Fruit fly (Drosophila melanogaster): ENCODE data around the gene CG9701.

CG9701 gene

dm6 chr3L:16712371-16712770 lies 21.0 kb upstream of the CG9701 start:
- TF ChIP-seq dsf (GFP tag; optimal IDR thresholded peaks at IDR 0.05; ENCODE audit: borderline replicate concordance) (no peak), Rel (GFP tag; optimal IDR thresholded peaks at IDR 0.05) (no peak), Rel (tag; optimal IDR thresholded peaks at IDR 0.05) (no peak), CG9705 (GFP tag; optimal IDR thresholded peaks at IDR 0.05) (no peak), Hr78 (GFP tag; optimal IDR thresholded peaks at IDR 0.05) (no peak), woc (GFP tag; optimal IDR thresholded peaks at IDR 0.05) (no peak), Hr83 (GFP tag; optimal IDR thresholded peaks at IDR 0.05; ENCODE audit: poor library complexity, severe bottlenecking) (no peak), dl (GFP tag; optimal IDR thresholded peaks at IDR 0.05; ENCODE audit: insufficient read depth in 1 of 2, partially characterized antibody in 2 of 2) (no peak), usp (GFP tag; optimal IDR thresholded peaks at IDR 0.05) (no peak), Myc (optimal IDR thresholded peaks at IDR 0.05) (no peak), CG32264 (GFP tag; optimal IDR thresholded peaks at IDR 0.05) (no peak), Dfd (GFP tag; optimal IDR thresholded peaks at IDR 0.05) (no peak), sv (GFP tag; optimal IDR thresholded peaks at IDR 0.05) (no peak), Sp1 (GFP tag; optimal IDR thresholded peaks at IDR 0.05) (no peak), Vsx2 (GFP tag; optimal IDR thresholded peaks at IDR 0.05; ENCODE audit: partially characterized antibody) (no peak), Jra (GFP tag; optimal IDR thresholded peaks at IDR 0.05) (no peak)

DNA sequence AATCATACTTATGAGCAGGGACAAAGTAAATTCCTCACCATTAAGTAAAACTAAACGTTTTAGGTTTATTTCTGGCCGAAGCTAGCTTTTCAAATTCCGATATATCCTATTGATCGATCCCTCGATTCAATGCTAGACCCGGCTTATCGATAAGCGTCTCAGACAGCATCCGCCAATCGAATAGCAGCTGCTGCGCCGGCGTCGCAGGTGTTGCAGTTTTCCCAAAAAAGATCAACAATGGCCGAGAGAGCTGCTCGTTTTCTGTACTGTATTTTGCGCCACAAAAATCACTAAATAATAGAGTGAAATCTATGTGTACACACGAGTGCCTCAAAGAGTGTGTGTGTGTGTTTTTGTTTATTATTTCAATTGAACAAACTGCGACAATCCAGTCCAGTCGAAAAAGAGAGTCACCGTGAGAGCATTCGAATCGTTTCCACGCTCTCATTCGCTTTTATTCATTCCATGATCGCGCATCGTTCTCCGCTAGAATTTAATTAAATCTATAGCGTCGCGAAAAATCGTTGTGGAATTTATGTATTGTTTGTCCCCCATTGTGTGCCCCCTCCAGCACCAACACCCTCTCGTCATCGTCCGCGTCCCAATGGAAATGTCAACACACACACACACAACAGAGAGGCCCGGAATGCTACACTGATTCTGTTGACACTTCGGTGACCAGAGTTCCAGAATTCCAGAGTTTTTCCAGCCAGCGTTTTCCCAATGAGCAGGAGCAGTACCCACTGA lies 19.7 kb upstream of the CG9701 start:
- TF ChIP-seq usp (GFP tag; optimal IDR thresholded peaks at IDR 0.05), result no peak
- TF ChIP-seq sage (GFP tag; optimal IDR thresholded peaks at IDR 0.05), result no peak
- no peak for TF ChIP-seq Hnf4 (GFP tag; optimal IDR thresholded peaks at IDR 0.05)
- TF ChIP-seq fru (GFP tag; optimal IDR thresholded peaks at IDR 0.05), result no peak
- TF ChIP-seq Jra (GFP tag; optimal IDR thresholded peaks at IDR 0.05), result no peak
- no peak for TF ChIP-seq Hr83 (GFP tag; optimal IDR thresholded peaks at IDR 0.05; ENCODE audit: poor library complexity, severe bottlenecking)
- no peak for TF ChIP-seq CrebA (GFP tag; optimal IDR thresholded peaks at IDR 0.05; ENCODE audit: borderline replicate concordance)
- TF ChIP-seq Mio (GFP tag; optimal IDR thresholded peaks at IDR 0.05), result no peak
- TF ChIP-seq jim (GFP tag; optimal IDR thresholded peaks at IDR 0.05), result no peak

dm6 chr3L:16714193-16714538 lies 19.2 kb upstream of the CG9701 start:
- no peak for TF ChIP-seq lola (GFP tag; optimal IDR thresholded peaks at IDR 0.05)
- TF ChIP-seq h (GFP tag; optimal IDR thresholded peaks at IDR 0.05), result no peak
- no peak for TF ChIP-seq br (GFP tag; optimal IDR thresholded peaks at IDR 0.05)
- no peak for TF ChIP-seq dmrt93B (GFP tag; optimal IDR thresholded peaks at IDR 0.05)
- TF ChIP-seq Abd-B (GFP tag; optimal IDR thresholded peaks at IDR 0.05), result no peak
- no peak for TF ChIP-seq Dfd (GFP tag; optimal IDR thresholded peaks at IDR 0.05)
- TF ChIP-seq CG9705 (GFP tag; optimal IDR thresholded peaks at IDR 0.05), result no peak
- TF ChIP-seq Myc (optimal IDR thresholded peaks at IDR 0.05), result no peak
- TF ChIP-seq Vsx2 (GFP tag; optimal IDR thresholded peaks at IDR 0.05; ENCODE audit: partially characterized antibody), result no peak
- no peak for TF ChIP-seq tai (GFP tag; optimal IDR thresholded peaks at IDR 0.05)
- TF ChIP-seq Rel (GFP tag; optimal IDR thresholded peaks at IDR 0.05), result no peak
- TF ChIP-seq Rel (tag; optimal IDR thresholded peaks at IDR 0.05), result no peak
- no peak for TF ChIP-seq Dif (GFP tag; optimal IDR thresholded peaks at IDR 0.05; ENCODE audit: partially characterized antibody)
- no peak for TF ChIP-seq ey (GFP tag; optimal IDR thresholded peaks at IDR 0.05)
- TF ChIP-seq Jra (GFP tag; optimal IDR thresholded peaks at IDR 0.05), result no peak
- no peak for TF ChIP-seq Hnf4 (GFP tag; optimal IDR thresholded peaks at IDR 0.05)
- TF ChIP-seq N (GFP tag; optimal IDR thresholded peaks at IDR 0.05), result no peak
- no peak for TF ChIP-seq fru (GFP tag; optimal IDR thresholded peaks at IDR 0.05)
- no peak for TF ChIP-seq rgr (GFP tag; optimal IDR thresholded peaks at IDR 0.05)
- no peak for TF ChIP-seq HLH106 (tag; optimal IDR thresholded peaks at IDR 0.05)

dm6 chr3L:16724561-16724960 lies 8.8 kb upstream of the CG9701 start, which contains the start of gene CG13031:
TSS of gene CG13031 (plus strand) at chr3L:16724861.
- TF ChIP-seq sage (GFP tag; optimal IDR thresholded peaks at IDR 0.05), result no peak
- no peak for TF ChIP-seq lola (GFP tag; optimal IDR thresholded peaks at IDR 0.05)
- TF ChIP-seq dl (GFP tag; optimal IDR thresholded peaks at IDR 0.05; ENCODE audit: insufficient read depth in 1 of 2, partially characterized antibody in 2 of 2), result no peak
- TF ChIP-seq Myc (optimal IDR thresholded peaks at IDR 0.05), result no peak
- no peak for TF ChIP-seq Vsx2 (GFP tag; optimal IDR thresholded peaks at IDR 0.05; ENCODE audit: partially characterized antibody)
- TF ChIP-seq brk (GFP tag; optimal IDR thresholded peaks at IDR 0.05), result no peak
- no peak for TF ChIP-seq foxo (GFP tag; optimal IDR thresholded peaks at IDR 0.05)

Measured in whole organism, wandering third instar larva.